Fruit fly (Drosophila melanogaster) whole organism, pupa: ENCODE data around the gene Arfip.

Source experiments
- CG13204 ChIP-seq: fragments of 200-800 bp; sonication (Bioruptor generic); optimal IDR thresholded peaks from 2 replicates; lab custom pipeline; 2018; ENCODE audit warnings: missing biosample characterization, mild to moderate bottlenecking, missing genetic modification characterization, moderate library complexity
- CG14655 ChIP-seq: fragments of 200-800 bp; sonication (Bioruptor generic); optimal IDR thresholded peaks from 3 replicates; lab custom pipeline; 2017; ENCODE audit warnings: mild to moderate bottlenecking, missing biosample characterization, missing genetic modification reagents, missing genetic modification characterization
- CG17806 ChIP-seq: fragments of 200-800 bp; sonication (Bioruptor generic); optimal IDR thresholded peaks from 2 replicates; lab custom pipeline; 2018; ENCODE audit warnings: missing biosample characterization, mild to moderate bottlenecking, missing genetic modification characterization, moderate library complexity
- CG32121 ChIP-seq: fragments of 200-800 bp; sonication (Bioruptor generic); IDR thresholded peaks from 2 replicates; pipeline ENCODE4 v1.3.6; 2022; ENCODE audit warnings: missing biosample characterization, missing genetic modification characterization
- CG34367 ChIP-seq: fragments of 200-800 bp; sonication (Bioruptor generic); optimal IDR thresholded peaks from 2 replicates; lab custom pipeline; 2018; ENCODE audit warnings: missing biosample characterization, mild to moderate bottlenecking, missing genetic modification characterization
- CG4496 ChIP-seq: fragments of 200-800 bp; sonication (Bioruptor generic); IDR thresholded peaks from 3 replicates; pipeline ENCODE4 v1.3.6; 2022; ENCODE audit warnings: missing biosample characterization, missing genetic modification characterization
- CG8159 ChIP-seq: fragments of 200-800 bp; sonication (Bioruptor generic); optimal IDR thresholded peaks from 3 replicates; lab custom pipeline; 2018; ENCODE audit warnings: missing biosample characterization, mild to moderate bottlenecking, missing genetic modification characterization, moderate library complexity
- CG8301 ChIP-seq: fragments of 200-800 bp; sonication (Bioruptor generic); optimal IDR thresholded peaks from 2 replicates; lab custom pipeline; 2018; ENCODE audit warnings: missing biosample characterization, mild to moderate bottlenecking, missing genetic modification characterization
- CG9948 ChIP-seq: fragments of 200-800 bp; sonication (Bioruptor generic); optimal IDR thresholded peaks from 2 replicates; lab custom pipeline; 2018; ENCODE audit warnings: missing biosample characterization, mild to moderate bottlenecking, missing genetic modification characterization, moderate library complexity
- EcR ChIP-seq: fragments of 200-800 bp; sonication (Bioruptor generic); optimal IDR thresholded peaks from 3 replicates; lab custom pipeline; 2019; ENCODE audit warnings: missing biosample characterization, missing genetic modification characterization, mild to moderate bottlenecking, moderate library complexity, missing genetic modification reagents
- fd96Ca ChIP-seq: fragments of 200-800 bp; sonication (Bioruptor generic); IDR thresholded peaks from 3 replicates; pipeline ENCODE4 v1.3.6; 2022; ENCODE audit warnings: missing biosample characterization, missing genetic modification characterization
- rn ChIP-seq: fragments of 200-800 bp; sonication (Bioruptor generic); IDR thresholded peaks from 2 replicates; pipeline ENCODE4 v1.3.6; 2022; ENCODE audit warnings: missing biosample characterization, missing genetic modification characterization

DNA sequence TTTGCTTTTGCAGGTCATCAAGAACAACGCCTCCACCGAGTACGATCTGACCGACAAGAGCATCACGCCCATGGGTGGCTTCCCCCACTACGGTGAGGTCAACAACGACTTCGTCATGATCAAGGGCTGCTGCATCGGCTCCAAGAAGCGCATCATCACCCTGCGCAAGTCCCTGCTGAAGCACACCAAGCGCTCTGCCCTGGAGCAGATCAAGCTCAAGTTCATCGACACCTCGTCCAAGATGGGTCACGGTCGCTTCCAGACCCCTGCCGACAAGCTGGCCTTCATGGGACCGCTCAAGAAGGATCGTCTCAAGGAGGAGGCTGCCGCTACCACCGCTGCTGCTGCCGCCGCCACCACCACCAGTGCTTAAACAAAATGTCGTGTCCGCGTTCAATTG lies 10.3 kb downstream of the Arfip start:
- TF ChIP-seq CG13204 (no peak), CG8301 (tag; lab: Kevin White, UChicago) (no peak), EcR (GFP tag; lab: Kevin White, UChicago) (no peak), CG34367 (tag; lab: Kevin White, UChicago) (no peak), rn (GFP tag; lab: Robert Waterston, UW) (no peak), CG8159 (no peak), CG4496 (GFP tag; lab: Robert Waterston, UW) (no peak), CG9948 (tag; lab: Kevin White, UChicago) (no peak), CG17806 (tag; lab: Kevin White, UChicago) (no peak), CG32121 (GFP tag; lab: Robert Waterston, UW) (no peak), fd96Ca (GFP tag; lab: Robert Waterston, UW) (no peak), CG14655 (no peak)
